Fruit fly (Drosophila melanogaster): ENCODE measurements around the gene Kif3C.

DNA sequence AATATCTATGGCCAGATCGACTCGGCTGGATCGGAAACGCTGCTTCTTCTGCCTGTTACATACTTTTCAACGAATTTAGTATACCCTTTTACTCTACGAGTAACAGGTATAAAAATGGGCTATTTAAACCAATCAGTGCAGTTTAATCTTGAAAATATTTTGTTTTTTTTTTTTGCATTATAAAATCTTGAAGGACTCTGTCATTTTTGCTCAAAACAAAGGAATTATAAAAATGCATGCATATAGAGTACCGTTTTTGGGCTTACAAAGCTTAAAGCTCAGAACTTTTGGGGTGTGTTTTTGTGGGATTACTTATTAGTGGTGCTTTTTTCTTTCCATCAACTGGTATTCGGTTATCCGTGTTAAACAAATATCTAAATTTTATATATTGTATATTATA is 21.0 kb upstream of the Kif3C start, which contains the start of gene CG11155:
- no peak for TF ChIP-seq CG31627 (GFP tag; optimal IDR thresholded peaks at IDR 0.05)
- TF ChIP-seq CG32006 (GFP tag; optimal IDR thresholded peaks at IDR 0.05) = no peak
- TF ChIP-seq CG11294 (GFP tag; IDR thresholded peaks at IDR 0.05) = no peak
- TF ChIP-seq lz (GFP tag; optimal IDR thresholded peaks at IDR 0.05) = no peak
- TF ChIP-seq fd85E (GFP tag; optimal IDR thresholded peaks at IDR 0.05) = no peak
- no peak for TF ChIP-seq ss (GFP tag; optimal IDR thresholded peaks at IDR 0.05)
- no peak for TF ChIP-seq CG6276 (GFP tag; optimal IDR thresholded peaks at IDR 0.05)
- no peak for TF ChIP-seq Lpt (GFP tag; optimal IDR thresholded peaks at IDR 0.05)
- no peak for TF ChIP-seq CG16779 (tag; optimal IDR thresholded peaks at IDR 0.05)
- TF ChIP-seq CG8632 (GFP tag; optimal IDR thresholded peaks at IDR 0.05) = no peak
- no peak for TF ChIP-seq CG6163 (GFP tag; IDR thresholded peaks at IDR 0.05)
- TF ChIP-seq Sox14 (GFP tag; optimal IDR thresholded peaks at IDR 0.05) = no peak
